Worm (Caenorhabditis elegans): ENCODE results near the gene R12B2.2.

DNA sequence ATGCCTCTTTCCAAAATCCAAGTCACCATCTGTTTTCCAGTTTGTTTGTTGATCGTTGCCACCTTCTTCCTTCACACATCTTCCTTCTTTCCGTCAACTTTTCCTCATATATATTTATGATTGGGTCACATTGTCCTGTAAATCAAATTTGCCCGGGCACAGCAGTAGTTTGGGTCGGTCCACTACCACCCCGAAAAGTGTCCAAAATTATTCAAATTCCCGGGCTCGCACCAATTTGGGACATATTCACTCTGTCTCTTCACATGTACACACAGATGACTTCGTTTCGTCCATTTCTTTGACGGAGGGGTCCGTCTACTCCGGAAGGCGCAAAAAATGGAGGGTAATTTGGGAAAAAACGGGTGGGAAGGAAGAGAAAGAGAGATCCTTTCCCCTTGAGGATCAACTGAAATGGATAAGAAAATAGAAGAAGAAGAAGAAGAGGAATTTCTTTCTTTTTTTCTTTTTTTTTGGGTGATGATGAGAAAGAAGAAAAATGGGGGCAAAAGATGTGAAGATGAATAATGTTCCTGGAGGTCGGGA lies 20.1 kb downstream of the R12B2.2 start:
- TF ChIP-seq W03F9.2 (tag; optimal IDR thresholded peaks at IDR 0.05), result no peak
- peak; percentile 39 for TF ChIP-seq him-1 (tag; optimal IDR thresholded peaks at IDR 0.05)
- TF ChIP-seq dao-5 (tag; optimal IDR thresholded peaks at IDR 0.05), result no peak

Data from whole organism, L4/young adult.